Worm (Caenorhabditis elegans): ENCODE data around the gene pod-1.

Gene pod-1

ce11 chrIII:13525118-13525839, 1.4 kb upstream of the pod-1 start:
- TF ChIP-seq tbx-37 (GFP tag; conservative IDR thresholded peaks at IDR 0.05) (no peak), ama-1 (optimal IDR thresholded peaks at IDR 0.05) (no peak), sea-1 (GFP tag; conservative IDR thresholded peaks at IDR 0.05) (no peak), ets-7 (tag; optimal IDR thresholded peaks at IDR 0.05) (no peak), ceh-13 (GFP tag; optimal IDR thresholded peaks at IDR 0.05) (no peak), flt-1 (GFP tag; IDR thresholded peaks at IDR 0.05) (no peak), tbx-11 (GFP tag; IDR thresholded peaks at IDR 0.05) (no peak), pes-1 (GFP tag; IDR thresholded peaks at IDR 0.05) (no peak), B0310.2 (tag; optimal IDR thresholded peaks at IDR 0.05) (no peak), scrt-1 (GFP tag; IDR thresholded peaks at IDR 0.05) (no peak), hmbx-1 (tag; optimal IDR thresholded peaks at IDR 0.05) (no peak), hmg-4 (GFP tag; optimal IDR thresholded peaks at IDR 0.05) (no peak), tra-4 (tag; optimal IDR thresholded peaks at IDR 0.05) (no peak), aly-1 (tag; optimal IDR thresholded peaks at IDR 0.05) (no peak), F13C5.2 (tag; optimal IDR thresholded peaks at IDR 0.05) (no peak), hnd-1 (tag; optimal IDR thresholded peaks at IDR 0.05) (no peak), ceh-36 (tag; optimal IDR thresholded peaks at IDR 0.05) (no peak)

- TF ChIP-seq ceh-13 (GFP tag; optimal IDR thresholded peaks at IDR 0.05) (no peak), F13C5.2 (tag; optimal IDR thresholded peaks at IDR 0.05) (no peak), flt-1 (GFP tag; IDR thresholded peaks at IDR 0.05) (no peak), pes-1 (GFP tag; IDR thresholded peaks at IDR 0.05) (no peak), ama-1 (optimal IDR thresholded peaks at IDR 0.05) (no peak), aly-1 (tag; optimal IDR thresholded peaks at IDR 0.05) (no peak), scrt-1 (GFP tag; IDR thresholded peaks at IDR 0.05) (no peak), ceh-36 (tag; optimal IDR thresholded peaks at IDR 0.05) (no peak), B0310.2 (tag; optimal IDR thresholded peaks at IDR 0.05) (no peak), tbx-37 (GFP tag; conservative IDR thresholded peaks at IDR 0.05) (no peak), tbx-11 (GFP tag; IDR thresholded peaks at IDR 0.05) (no peak), sea-1 (GFP tag; conservative IDR thresholded peaks at IDR 0.05) (no peak), ets-7 (tag; optimal IDR thresholded peaks at IDR 0.05) (no peak), hmg-4 (GFP tag; optimal IDR thresholded peaks at IDR 0.05) (no peak), hmbx-1 (tag; optimal IDR thresholded peaks at IDR 0.05) (no peak), tra-4 (tag; optimal IDR thresholded peaks at IDR 0.05) (no peak), hnd-1 (tag; optimal IDR thresholded peaks at IDR 0.05) (no peak)
Observed at ce11 chrIII:13518437-13518836, 5.5 kb downstream of the pod-1 start.

DNA sequence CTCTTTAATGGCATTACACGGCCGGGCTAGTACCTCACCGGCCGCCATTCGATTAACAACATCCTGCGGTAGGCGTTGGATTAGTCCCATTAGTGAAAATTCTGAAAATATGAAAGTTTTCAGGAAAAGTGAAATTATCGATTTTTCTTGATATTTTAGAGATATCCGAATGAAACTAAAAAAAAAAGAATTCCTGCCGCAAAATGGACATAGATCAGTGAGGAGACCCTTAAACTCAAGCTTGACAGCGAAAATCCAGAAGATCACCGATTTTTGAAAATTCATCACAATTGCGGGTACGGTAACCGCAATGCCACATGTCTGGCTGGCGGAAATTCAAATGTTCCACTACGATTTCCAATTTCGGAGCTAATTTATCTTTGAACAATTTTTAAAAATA, 9.5 kb downstream of the pod-1 start, which contains the start of gene mlh-1:
Gene mlh-1, minus strand, starts transcription at position 101 of the 400 bp plus-strand sequence.
- TF ChIP-seq tra-4 (tag; optimal IDR thresholded peaks at IDR 0.05) (no peak), aly-1 (tag; optimal IDR thresholded peaks at IDR 0.05) (no peak), ets-7 (tag; optimal IDR thresholded peaks at IDR 0.05) (no peak), scrt-1 (GFP tag; IDR thresholded peaks at IDR 0.05) (no peak), flt-1 (GFP tag; IDR thresholded peaks at IDR 0.05) (no peak), sea-1 (GFP tag; conservative IDR thresholded peaks at IDR 0.05) (no peak), ceh-13 (GFP tag; optimal IDR thresholded peaks at IDR 0.05) (no peak), B0310.2 (tag; optimal IDR thresholded peaks at IDR 0.05) (no peak), ceh-36 (tag; optimal IDR thresholded peaks at IDR 0.05) (no peak), tbx-11 (GFP tag; IDR thresholded peaks at IDR 0.05) (no peak), hnd-1 (tag; optimal IDR thresholded peaks at IDR 0.05) (no peak), tbx-37 (GFP tag; conservative IDR thresholded peaks at IDR 0.05) (no peak), hmg-4 (GFP tag; optimal IDR thresholded peaks at IDR 0.05) (no peak), F13C5.2 (tag; optimal IDR thresholded peaks at IDR 0.05) (no peak), ama-1 (optimal IDR thresholded peaks at IDR 0.05) (no peak), hmbx-1 (tag; optimal IDR thresholded peaks at IDR 0.05) (no peak), pes-1 (GFP tag; IDR thresholded peaks at IDR 0.05) (no peak)

- no peak for TF ChIP-seq ceh-36 (tag; optimal IDR thresholded peaks at IDR 0.05)
- TF ChIP-seq scrt-1 (GFP tag; IDR thresholded peaks at IDR 0.05): no peak
- TF ChIP-seq hmg-4 (GFP tag; optimal IDR thresholded peaks at IDR 0.05): no peak
- TF ChIP-seq ets-7 (tag; optimal IDR thresholded peaks at IDR 0.05): no peak
- TF ChIP-seq hnd-1 (tag; optimal IDR thresholded peaks at IDR 0.05): no peak
- no peak for TF ChIP-seq ama-1 (optimal IDR thresholded peaks at IDR 0.05)
- no peak for TF ChIP-seq aly-1 (tag; optimal IDR thresholded peaks at IDR 0.05)
- TF ChIP-seq F13C5.2 (tag; optimal IDR thresholded peaks at IDR 0.05): no peak
Observed at ce11 chrIII:13510753-13511152, 13.2 kb downstream of the pod-1 start.

DNA sequence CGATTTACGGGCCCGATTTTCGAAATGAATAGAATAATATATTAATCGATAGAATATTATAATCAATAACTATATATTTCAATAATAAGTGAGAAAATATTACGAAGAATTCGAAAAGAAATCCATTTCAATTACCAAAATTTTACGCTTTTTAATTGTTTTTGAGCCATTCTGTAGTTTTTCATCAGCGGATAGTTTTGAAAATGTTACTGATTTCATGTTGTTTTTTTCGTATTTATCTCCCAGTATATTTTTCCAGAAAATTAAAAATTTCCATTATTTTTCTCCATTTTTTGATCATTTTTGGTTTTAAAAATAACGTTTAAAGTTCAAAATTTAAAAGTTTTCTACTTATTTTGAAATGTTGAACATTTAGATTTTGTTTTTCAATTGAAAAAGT, 18.2 kb downstream of the pod-1 start, which contains the start of gene T28A8.3:
Gene T28A8.3, plus strand, starts transcription at position 301 of the 400 bp plus-strand sequence.
- TF ChIP-seq ceh-36 (tag; optimal IDR thresholded peaks at IDR 0.05): no peak
- TF ChIP-seq ceh-13 (GFP tag; optimal IDR thresholded peaks at IDR 0.05): no peak
- no peak for TF ChIP-seq ets-7 (tag; optimal IDR thresholded peaks at IDR 0.05)
- TF ChIP-seq hnd-1 (tag; optimal IDR thresholded peaks at IDR 0.05): no peak
- no peak for TF ChIP-seq ama-1 (optimal IDR thresholded peaks at IDR 0.05)
- no peak for TF ChIP-seq F13C5.2 (tag; optimal IDR thresholded peaks at IDR 0.05)
- no peak for TF ChIP-seq hmbx-1 (tag; optimal IDR thresholded peaks at IDR 0.05)

- no peak for TF ChIP-seq hnd-1 (tag; optimal IDR thresholded peaks at IDR 0.05)
- TF ChIP-seq B0310.2 (tag; optimal IDR thresholded peaks at IDR 0.05): no peak
- TF ChIP-seq ets-7 (tag; optimal IDR thresholded peaks at IDR 0.05): no peak
- TF ChIP-seq aly-1 (tag; optimal IDR thresholded peaks at IDR 0.05): no peak
- no peak for TF ChIP-seq ama-1 (optimal IDR thresholded peaks at IDR 0.05)
- no peak for TF ChIP-seq tbx-11 (GFP tag; IDR thresholded peaks at IDR 0.05)
- TF ChIP-seq F13C5.2 (tag; optimal IDR thresholded peaks at IDR 0.05): no peak
- no peak for TF ChIP-seq ceh-36 (tag; optimal IDR thresholded peaks at IDR 0.05)
Observed at ce11 chrIII:13503379-13503778, 20.5 kb downstream of the pod-1 start, which contains the start of gene T28A8.4. TSS of gene T28A8.4 (plus strand) at chrIII:13503679.

DNA sequence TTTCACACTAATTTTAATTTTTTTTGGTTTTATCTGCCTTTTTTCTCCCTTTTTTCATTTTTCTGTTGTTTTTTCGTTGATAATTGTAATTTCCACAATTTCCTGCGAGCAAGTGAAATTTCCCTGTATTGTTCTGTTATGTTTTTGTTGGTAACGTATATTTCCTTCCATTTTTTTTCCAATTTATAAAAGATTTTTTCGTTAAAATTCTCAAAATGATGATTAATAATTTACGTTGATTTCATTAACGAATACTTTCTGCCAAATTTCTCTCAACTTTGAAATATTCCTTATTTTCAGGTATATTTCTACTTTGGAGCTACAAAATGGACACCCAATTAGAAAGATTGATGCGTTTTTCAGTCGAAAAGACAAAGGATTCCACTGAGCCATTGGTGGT, 21.4 kb downstream of the pod-1 start, which contains the start of gene T28A8.8:
Gene T28A8.8, plus strand, starts transcription at position 301 of the 400 bp plus-strand sequence.
- TF ChIP-seq ama-1 (optimal IDR thresholded peaks at IDR 0.05) (no peak), tbx-37 (GFP tag; conservative IDR thresholded peaks at IDR 0.05) (no peak), ceh-36 (tag; optimal IDR thresholded peaks at IDR 0.05) (no peak), hmg-4 (GFP tag; optimal IDR thresholded peaks at IDR 0.05) (no peak), hmbx-1 (tag; optimal IDR thresholded peaks at IDR 0.05) (no peak), tra-4 (tag; optimal IDR thresholded peaks at IDR 0.05) (no peak), flt-1 (GFP tag; IDR thresholded peaks at IDR 0.05) (no peak), ets-7 (tag; optimal IDR thresholded peaks at IDR 0.05) (no peak), F13C5.2 (tag; optimal IDR thresholded peaks at IDR 0.05) (no peak), ceh-13 (GFP tag; optimal IDR thresholded peaks at IDR 0.05) (no peak)

Data from whole organism, early embryonic.